Fruit fly (Drosophila melanogaster) whole organism, embryonic: ENCODE results near the gene CG8671.

Experiments
- Asciz ChIP-seq: fragments of 200-800 bp; sonication (Bioruptor generic); optimal IDR thresholded peaks from 2 replicates; lab custom pipeline; 2017; ENCODE audit warnings: missing biosample characterization, mild to moderate bottlenecking, missing genetic modification characterization, missing genetic modification reagents
- Atf6 ChIP-seq: fragments of 200-800 bp; sonication (Bioruptor generic); IDR thresholded peaks from 2 replicates; pipeline ENCODE4 v1.3.6; 2022; ENCODE audit warnings: missing biosample characterization, missing genetic modification characterization
- CG10565 ChIP-seq: fragments of 200-800 bp; sonication (Bioruptor generic); optimal IDR thresholded peaks from 3 replicates; lab custom pipeline; 2016; ENCODE audit warnings: missing biosample characterization, mild to moderate bottlenecking, missing genetic modification characterization
- CG11723 ChIP-seq: fragments of 200-800 bp; sonication (Bioruptor generic); optimal IDR thresholded peaks from 2 replicates; lab custom pipeline; 2017; ENCODE audit warnings: missing biosample characterization, mild to moderate bottlenecking, missing genetic modification characterization
- CG12071 ChIP-seq: fragments of 200-800 bp; sonication (Bioruptor generic); optimal IDR thresholded peaks from 3 replicates; lab custom pipeline; 2018; ENCODE audit warnings: missing biosample characterization, mild to moderate bottlenecking, missing genetic modification characterization
- CG12104 ChIP-seq: fragments of 200-800 bp; sonication (Bioruptor generic); optimal IDR thresholded peaks from 3 replicates; lab custom pipeline; 2016; ENCODE audit warnings: missing biosample characterization, missing genetic modification characterization
- CG1233 ChIP-seq: fragments of 200-800 bp; sonication (Bioruptor generic); optimal IDR thresholded peaks from 4 replicates; lab custom pipeline; 2018; ENCODE audit warnings: missing biosample characterization, mild to moderate bottlenecking, missing genetic modification characterization
- CG14667 ChIP-seq: fragments of 200-800 bp; sonication (Bioruptor generic); IDR thresholded peaks from 2 replicates; pipeline ENCODE4 v1.3.6; 2022; ENCODE audit warnings: missing biosample characterization, missing genetic modification characterization
- CG1529 ChIP-seq: fragments of 200-800 bp; sonication (Bioruptor generic); optimal IDR thresholded peaks from 3 replicates; lab custom pipeline; 2018; ENCODE audit warnings: missing biosample characterization, missing genetic modification characterization
- CG15479 ChIP-seq: fragments of 200-800 bp; sonication (Bioruptor generic); optimal IDR thresholded peaks from 3 replicates; lab custom pipeline; 2019; ENCODE audit warnings: missing biosample characterization, mild to moderate bottlenecking, missing genetic modification characterization, moderate library complexity
- CG17385 ChIP-seq: fragments of 200-800 bp; sonication (Bioruptor generic); optimal IDR thresholded peaks from 3 replicates; lab custom pipeline; 2018; ENCODE audit warnings: missing biosample characterization, mild to moderate bottlenecking, missing genetic modification characterization
- CG2120 ChIP-seq: fragments of 200-800 bp; sonication (Bioruptor generic); optimal IDR thresholded peaks from 3 replicates; lab custom pipeline; 2016; ENCODE audit warnings: missing biosample characterization, missing genetic modification characterization
- CG3281 ChIP-seq: fragments of 200-800 bp; sonication (Bioruptor generic); optimal IDR thresholded peaks from 3 replicates; lab custom pipeline; 2017; ENCODE audit warnings: missing biosample characterization, mild to moderate bottlenecking, missing genetic modification characterization
- CG4360 ChIP-seq: fragments of 200-800 bp; sonication (Bioruptor generic); IDR thresholded peaks from 2 replicates; pipeline ENCODE4 v1.3.6; 2022; ENCODE audit warnings: missing biosample characterization, missing genetic modification characterization
- CG4820 ChIP-seq: fragments of 200-800 bp; sonication (Bioruptor generic); optimal IDR thresholded peaks from 3 replicates; lab custom pipeline; 2016; ENCODE audit warnings: missing biosample characterization, missing genetic modification characterization
- CG6813 ChIP-seq: fragments of 200-800 bp; sonication (Bioruptor generic); optimal IDR thresholded peaks from 2 replicates; lab custom pipeline; 2017; ENCODE audit warnings: missing biosample characterization, missing genetic modification characterization, mild to moderate bottlenecking, moderate library complexity, missing genetic modification reagents
- CG8478 ChIP-seq: fragments of >200 bp; optimal IDR thresholded peaks from 2 replicates; lab custom pipeline; 2018
- Dbx ChIP-seq: fragments of 200-800 bp; sonication (Bioruptor generic); IDR thresholded peaks from 3 replicates; pipeline ENCODE4 v1.3.6; 2022; ENCODE audit warnings: missing biosample characterization, missing genetic modification characterization
- Dip2 ChIP-seq: fragments of 200-800 bp; sonication (Bioruptor generic); IDR thresholded peaks from 2 replicates; pipeline ENCODE4 v1.3.6; 2022; ENCODE audit warnings: missing biosample characterization, missing genetic modification characterization
- Dll ChIP-seq: fragments of 200-800 bp; sonication (Bioruptor generic); IDR thresholded peaks from 4 replicates; pipeline ENCODE4 v1.3.6; 2022; ENCODE audit warnings: missing biosample characterization, missing genetic modification characterization; ENCODE audit not compliant: partially characterized antibody
- Fer3 ChIP-seq: fragments of 200-800 bp; sonication (Bioruptor generic); optimal IDR thresholded peaks from 2 replicates; lab custom pipeline; 2018; ENCODE audit warnings: missing biosample characterization, mild to moderate bottlenecking, missing genetic modification characterization, moderate library complexity
- Mad ChIP-seq: fragments of 200-800 bp; sonication (Bioruptor generic); optimal IDR thresholded peaks from 2 replicates; lab custom pipeline; 2016; ENCODE audit warnings: missing biosample characterization, missing genetic modification characterization
- Med ChIP-seq: fragments of 200-800 bp; sonication (Bioruptor generic); peaks from one replicate; lab custom pipeline; 2016; ENCODE audit warnings: missing biosample characterization, missing genetic modification characterization, mild to moderate bottlenecking, inconsistent platforms, moderate library complexity
- Nf-YB ChIP-seq: fragments of 200-800 bp; sonication (Bioruptor generic); optimal IDR thresholded peaks from 3 replicates; lab custom pipeline; 2019; ENCODE audit warnings: missing biosample characterization, mild to moderate bottlenecking, missing genetic modification characterization, moderate library complexity
- NfI ChIP-seq: fragments of 200-800 bp; sonication (Bioruptor generic); optimal IDR thresholded peaks from 3 replicates; lab custom pipeline; 2018; ENCODE audit warnings: missing biosample characterization, mild to moderate bottlenecking, missing genetic modification characterization, moderate library complexity
- Oaz ChIP-seq: fragments of 200-800 bp; sonication (Bioruptor generic); IDR thresholded peaks from 2 replicates; pipeline ENCODE4 v1.3.6; 2022; ENCODE audit warnings: missing biosample characterization, missing genetic modification characterization
- Optix ChIP-seq: fragments of 200-800 bp; sonication (Bioruptor generic); IDR thresholded peaks from 3 replicates; pipeline ENCODE4 v1.3.6; 2022; ENCODE audit warnings: missing biosample characterization, missing genetic modification characterization
- Poxn ChIP-seq: fragments of 200-800 bp; sonication (Bioruptor generic); IDR thresholded peaks from 2 replicates; pipeline ENCODE4 v1.3.6; 2022; ENCODE audit warnings: missing biosample characterization, missing genetic modification characterization
- Rfx ChIP-seq: fragments of 200-800 bp; sonication (Bioruptor generic); IDR thresholded peaks from 2 replicates; pipeline ENCODE4 v1.3.6; 2022; ENCODE audit warnings: missing biosample characterization, missing genetic modification characterization
- Tbp ChIP-seq: fragments of >200 bp; optimal IDR thresholded peaks from 2 replicates; lab custom pipeline; 2018; ENCODE audit warnings: missing biosample characterization, missing genetic modification characterization
- abd-A ChIP-seq: fragments of 200-800 bp; sonication (Bioruptor generic); optimal IDR thresholded peaks from 3 replicates; lab custom pipeline; 2019; ENCODE audit warnings: missing biosample characterization, mild to moderate bottlenecking, missing genetic modification characterization, moderate library complexity
- ara ChIP-seq: fragments of 200-800 bp; sonication (Bioruptor generic); IDR thresholded peaks from 2 replicates; pipeline ENCODE4 v1.3.6; 2022; ENCODE audit warnings: missing biosample characterization, missing genetic modification characterization
- bowl ChIP-seq: fragments of 200-800 bp; sonication (Bioruptor generic); IDR thresholded peaks from 2 replicates; pipeline ENCODE4 v1.3.6; 2022; ENCODE audit warnings: missing biosample characterization, missing genetic modification characterization
- fd96Cb ChIP-seq: fragments of 200-800 bp; sonication (Bioruptor generic); optimal IDR thresholded peaks from 2 replicates; lab custom pipeline; 2018; ENCODE audit warnings: missing biosample characterization, mild to moderate bottlenecking, missing genetic modification characterization, moderate library complexity
- ftz-f1 ChIP-seq: fragments of 200-800 bp; sonication (Bioruptor generic); optimal IDR thresholded peaks from 2 replicates; lab custom pipeline; 2016; ENCODE audit warnings: missing biosample characterization, missing genetic modification characterization
- gfzf ChIP-seq: fragments of 200-800 bp; sonication (Bioruptor generic); optimal IDR thresholded peaks from 2 replicates; lab custom pipeline; 2016; ENCODE audit warnings: missing biosample characterization, mild to moderate bottlenecking, missing genetic modification characterization, moderate library complexity
- kah ChIP-seq: fragments of 200-800 bp; sonication (Bioruptor generic); optimal IDR thresholded peaks from 2 replicates; lab custom pipeline; 2018; ENCODE audit warnings: missing biosample characterization, mild to moderate bottlenecking, missing genetic modification characterization
- kay ChIP-seq: fragments of 200-800 bp; sonication (Bioruptor generic); optimal IDR thresholded peaks from 2 replicates; lab custom pipeline; 2016; ENCODE audit warnings: missing biosample characterization, missing genetic modification characterization
- lmd ChIP-seq: fragments of 200-800 bp; sonication (Bioruptor generic); IDR thresholded peaks from 2 replicates; pipeline ENCODE4 v1.3.6; 2022; ENCODE audit warnings: missing biosample characterization, missing genetic modification characterization
- nerfin-2 ChIP-seq: fragments of 200-800 bp; sonication (Bioruptor generic); IDR thresholded peaks from 2 replicates; pipeline ENCODE4 v1.3.6; 2022; ENCODE audit warnings: missing biosample characterization, missing genetic modification characterization; ENCODE audit not compliant: partially characterized antibody
- pfk ChIP-seq: fragments of 200-800 bp; sonication (Bioruptor generic); optimal IDR thresholded peaks from 2 replicates; lab custom pipeline; 2018; ENCODE audit warnings: missing biosample characterization, mild to moderate bottlenecking, missing genetic modification characterization, moderate library complexity
- pho ChIP-seq: fragments of 200-800 bp; sonication (Bioruptor generic); optimal IDR thresholded peaks from 2 replicates; lab custom pipeline; 2016; ENCODE audit warnings: missing biosample characterization, missing genetic modification characterization
- rib ChIP-seq: fragments of 200-800 bp; sonication (Bioruptor generic); IDR thresholded peaks from 2 replicates; pipeline ENCODE4 v1.3.6; 2022; ENCODE audit warnings: missing biosample characterization, missing genetic modification characterization
- row ChIP-seq: fragments of 200-800 bp; sonication (Bioruptor generic); IDR thresholded peaks from 3 replicates; pipeline ENCODE4 v1.3.6; 2022; ENCODE audit warnings: missing biosample characterization, missing genetic modification characterization
- sens ChIP-seq: fragments of 200-800 bp; sonication (Bioruptor generic); peaks from one replicate; lab custom pipeline; 2016; ENCODE audit warnings: missing biosample characterization, missing genetic modification characterization
- sens-2 ChIP-seq: fragments of 200-800 bp; sonication (Bioruptor generic); IDR thresholded peaks from 2 replicates; pipeline ENCODE4 v1.3.6; 2022; ENCODE audit warnings: missing biosample characterization, missing genetic modification characterization
- slbo ChIP-seq: fragments of 200-800 bp; sonication (Bioruptor generic); IDR thresholded peaks from 2 replicates; pipeline ENCODE4 v1.3.6; 2022; ENCODE audit warnings: missing biosample characterization, missing genetic modification characterization
- slp2 ChIP-seq: fragments of 200-800 bp; sonication (Bioruptor generic); optimal IDR thresholded peaks from 2 replicates; lab custom pipeline; 2016; ENCODE audit warnings: missing biosample characterization, missing genetic modification characterization
- tap ChIP-seq: fragments of 200-800 bp; optimal IDR thresholded peaks from 3 replicates; lab custom pipeline; 2019; ENCODE audit warnings: missing biosample characterization, mild to moderate bottlenecking, missing genetic modification characterization, moderate library complexity
- wek ChIP-seq: fragments of 200-800 bp; sonication (Bioruptor generic); optimal IDR thresholded peaks from 3 replicates; lab custom pipeline; 2018; ENCODE audit warnings: missing biosample characterization, mild to moderate bottlenecking, missing genetic modification characterization, moderate library complexity
- wor ChIP-seq: fragments of 200-800 bp; sonication (Bioruptor generic); IDR thresholded peaks from 2 replicates; pipeline ENCODE4 v1.3.6; 2022; ENCODE audit warnings: missing biosample characterization, missing genetic modification characterization

The CG8671 gene

dm6 chr2L:21218912-21219246 is 43.9 kb upstream of the CG8671 start (continued):
- no peak for TF ChIP-seq pho
- no peak for TF ChIP-seq Dll (GFP tag; lab: Robert Waterston, UW)
- no peak for TF ChIP-seq rib (GFP tag; lab: Robert Waterston, UW)
- peak; percentile 18 for TF ChIP-seq Asciz (GFP tag; lab: Kevin White, UChicago)
- TF ChIP-seq Tbp: no peak
- TF ChIP-seq CG1233 (GFP tag; lab: Kevin White, UChicago): peak; percentile 18
- TF ChIP-seq Oaz (GFP tag; lab: Robert Waterston, UW): no peak
- no peak for TF ChIP-seq bowl (GFP tag; lab: Robert Waterston, UW)

DNA sequence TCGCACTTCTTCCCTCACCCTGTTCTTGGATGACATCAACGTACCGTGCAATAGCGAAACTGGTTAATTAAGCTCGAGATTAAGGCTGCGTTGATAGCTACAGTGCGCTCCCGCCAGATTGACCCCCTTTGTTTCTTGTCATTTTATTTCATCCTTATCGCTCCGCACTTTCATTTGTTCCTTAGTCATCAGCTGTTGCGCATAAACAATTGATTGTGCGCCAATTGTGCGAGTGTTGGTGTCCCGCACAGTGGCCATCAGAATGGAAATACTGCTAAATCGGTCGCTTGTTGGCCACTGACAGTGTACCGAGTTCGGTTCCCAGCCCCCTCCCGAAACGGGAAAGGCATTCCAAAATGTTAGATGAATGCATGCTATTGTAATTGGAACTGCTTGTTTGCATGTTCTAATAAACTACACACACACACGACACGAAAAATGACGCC is 43.1 kb upstream of the CG8671 start:
- TF ChIP-seq rib (GFP tag; lab: Robert Waterston, UW) (peak; percentile 17; the same call in 1 of the 2 replicates), kah (GFP tag; lab: Kevin White, UChicago) (no peak), abd-A (tag; lab: Kevin White, UChicago) (peak; percentile 18), nerfin-2 (no peak), slbo (0 out of 2 replicates have a peak, but pooled peaks have one; percentile 30), CG12071 (GFP tag; lab: Kevin White, UChicago) (no peak), Nf-YB (GFP tag; lab: Kevin White, UChicago) (no peak), CG12104 (no peak), Dbx (GFP tag; lab: Robert Waterston, UW) (peak; percentile 28; the same call in 1 of the 3 replicates), Mad (GFP tag; lab: Kevin White, UChicago) (no peak), Fer3 (tag; lab: Kevin White, UChicago) (no peak), kay (GFP tag; lab: Kevin White, UChicago) (no peak), CG6813 (GFP tag; lab: Kevin White, UChicago) (peak; percentile 3), wor (GFP tag; lab: Robert Waterston, UW) (no peak), fd96Cb (tag; lab: Kevin White, UChicago) (no peak), wek (GFP tag; lab: Kevin White, UChicago) (no peak), CG8478 (lab: Kevin White, UChicago) (no peak), Atf6 (no peak), sens (GFP tag; lab: Kevin White, UChicago) (peak; percentile 70), sens-2 (GFP tag; lab: Robert Waterston, UW) (no peak), CG4820 (no peak), CG11723 (no peak), lmd (GFP tag; lab: Robert Waterston, UW) (peak; percentile 23; the same call in 1 of the 2 replicates), CG2120 (GFP tag; lab: Kevin White, UChicago) (peak; percentile 6), CG15479 (GFP tag; lab: Kevin White, UChicago) (peak; percentile 39), CG3281 (GFP tag; lab: Kevin White, UChicago) (peak; percentile 36), ftz-f1 (peak; percentile 11), CG10565 (GFP tag; lab: Kevin White, UChicago) (no peak), Dip2 (GFP tag; lab: Robert Waterston, UW) (no peak), CG4360 (GFP tag; lab: Robert Waterston, UW) (0 out of 2 replicates have a peak, but pooled peaks have one; percentile 16), slp2 (GFP tag; lab: Kevin White, UChicago) (no peak), NfI (GFP tag; lab: Kevin White, UChicago) (peak; percentile 12), pfk (GFP tag; lab: Kevin White, UChicago) (peak; percentile 42), gfzf (GFP tag; lab: Kevin White, UChicago) (no peak), CG1529 (GFP tag; lab: Kevin White, UChicago) (no peak), Optix (GFP tag; lab: Robert Waterston, UW) (no peak), Med (peak; percentile 71), tap (tag; lab: Kevin White, UChicago) (no peak), ara (GFP tag; lab: Robert Waterston, UW) (peak; percentile 32; the same call in 1 of the 2 replicates), row (GFP tag; lab: Robert Waterston, UW) (peak; percentile 50), Rfx (peak; percentile 21; the same call in 1 of the 2 replicates), CG17385 (peak; percentile 15), CG14667 (GFP tag; lab: Robert Waterston, UW) (no peak), Poxn (GFP tag; lab: Robert Waterston, UW) (no peak)
